Fruit fly (Drosophila melanogaster): ENCODE results near the gene inc.

Gene inc

DNA sequence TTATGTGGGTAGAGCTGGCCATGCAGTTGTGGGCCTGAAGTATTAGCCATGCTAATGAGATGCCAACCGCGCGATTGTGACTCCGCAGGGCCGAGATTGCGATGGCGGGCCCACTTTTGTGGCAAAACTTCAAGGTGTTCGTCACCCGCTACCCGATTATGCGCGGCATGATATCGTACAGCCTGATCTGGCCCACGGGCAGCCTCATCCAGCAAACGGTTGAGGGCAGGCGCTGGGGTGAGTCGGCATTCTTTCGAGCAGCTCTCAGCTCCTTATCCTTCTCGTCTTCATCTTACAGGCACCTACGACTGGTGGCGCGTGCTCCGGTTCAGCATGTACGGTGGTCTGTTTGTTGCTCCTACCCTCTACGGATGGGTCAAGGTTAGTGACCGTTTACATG, 13.6 kb upstream of the inc start, which contains the start of gene CG32808:
TSS of gene CG32808 (minus strand) at position 101 of the 400 bp plus-strand sequence.
- TF ChIP-seq CG6808 (GFP tag; optimal IDR thresholded peaks at IDR 0.05), result no peak
- TF ChIP-seq Smox (GFP tag; optimal IDR thresholded peaks at IDR 0.05), result no peak
- TF ChIP-seq CG1621 (tag; optimal IDR thresholded peaks at IDR 0.05), result no peak
- no peak for TF ChIP-seq CG6854 (GFP tag; optimal IDR thresholded peaks at IDR 0.05)
- TF ChIP-seq Lpt (GFP tag; optimal IDR thresholded peaks at IDR 0.05), result no peak
- no peak for TF ChIP-seq salr (GFP tag; optimal IDR thresholded peaks at IDR 0.05)
- no peak for TF ChIP-seq CG10631 (GFP tag; optimal IDR thresholded peaks at IDR 0.05)
- no peak for TF ChIP-seq Sox14 (GFP tag; optimal IDR thresholded peaks at IDR 0.05)
- no peak for TF ChIP-seq CG4318 (GFP tag; optimal IDR thresholded peaks at IDR 0.05)
- TF ChIP-seq acj6 (GFP tag; optimal IDR thresholded peaks at IDR 0.05), result no peak
- TF ChIP-seq vri (GFP tag; optimal IDR thresholded peaks at IDR 0.05), result no peak
- no peak for TF ChIP-seq Gug (GFP tag; IDR thresholded peaks at IDR 0.05)
- TF ChIP-seq topi (GFP tag; optimal IDR thresholded peaks at IDR 0.05), result no peak

DNA sequence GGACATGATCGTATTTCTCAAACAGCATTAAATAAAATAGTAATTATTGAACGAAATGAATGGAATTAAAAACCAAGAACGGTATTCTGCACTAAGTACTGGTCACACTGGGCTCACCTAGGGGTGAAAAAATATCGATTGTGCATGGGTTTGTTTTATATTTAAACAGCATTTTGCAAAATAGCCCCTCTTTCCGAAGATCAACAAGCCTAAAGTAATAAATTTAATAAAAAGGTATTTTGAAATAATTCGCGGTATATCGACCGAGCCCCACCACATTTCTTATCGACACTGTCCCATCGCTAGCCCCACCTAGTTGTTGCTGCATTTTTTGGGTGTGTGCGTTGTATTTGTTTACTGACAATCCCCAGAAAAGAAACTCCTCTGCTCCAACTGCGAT, 12.7 kb upstream of the inc start, which contains the start of gene pck:
TSS of gene pck (plus strand) at position 105 of the 400 bp plus-strand sequence.
- TF ChIP-seq Smox (GFP tag; optimal IDR thresholded peaks at IDR 0.05) (peak; percentile 65), esn (GFP tag; optimal IDR thresholded peaks at IDR 0.05) (peak; percentile 76), CG3919 (GFP tag; optimal IDR thresholded peaks at IDR 0.05) (peak; percentile 76), CG6163 (GFP tag; IDR thresholded peaks at IDR 0.05) (peak; percentile 75), CG8632 (GFP tag; optimal IDR thresholded peaks at IDR 0.05) (peak; percentile 41), CG7368 (GFP tag; optimal IDR thresholded peaks at IDR 0.05) (peak; percentile 51), Sox14 (GFP tag; optimal IDR thresholded peaks at IDR 0.05) (peak; percentile 71), Met (GFP tag; optimal IDR thresholded peaks at IDR 0.05) (no peak), vri (GFP tag; optimal IDR thresholded peaks at IDR 0.05) (no peak), pdm3 (GFP tag; optimal IDR thresholded peaks at IDR 0.05) (peak; percentile 70), CG6792 (GFP tag; optimal IDR thresholded peaks at IDR 0.05) (peak; percentile 47), topi (GFP tag; optimal IDR thresholded peaks at IDR 0.05) (peak; percentile 65), salr (GFP tag; optimal IDR thresholded peaks at IDR 0.05) (peak in 1 of 2 experiments; percentile 24), Ets21C (GFP tag; optimal IDR thresholded peaks at IDR 0.05) (peak; percentile 50), eg (GFP tag; IDR thresholded peaks at IDR 0.05) (peak; percentile 77), lz (GFP tag; optimal IDR thresholded peaks at IDR 0.05) (peak; percentile 70), Sox15 (GFP tag; optimal IDR thresholded peaks at IDR 0.05) (peak; percentile 8), achi (GFP tag; optimal IDR thresholded peaks at IDR 0.05) (peak; percentile 60), fd85E (GFP tag; optimal IDR thresholded peaks at IDR 0.05) (no peak), CG3032 (tag; optimal IDR thresholded peaks at IDR 0.05) (peak; percentile 23), CG34406 (GFP tag; optimal IDR thresholded peaks at IDR 0.05) (peak; percentile 52), CG8319 (GFP tag; optimal IDR thresholded peaks at IDR 0.05) (peak; percentile 35), Hr4 (GFP tag; optimal IDR thresholded peaks at IDR 0.05) (no peak), CG15336 (GFP tag; IDR thresholded peaks at IDR 0.05) (peak; percentile 49; the same call in 1 of the 2 replicates), CG1621 (tag; optimal IDR thresholded peaks at IDR 0.05) (peak; percentile 18), Eip75B (GFP tag; optimal IDR thresholded peaks at IDR 0.05) (peak; percentile 66), Blimp-1 (GFP tag; optimal IDR thresholded peaks at IDR 0.05) (no peak), fd59A (GFP tag; optimal IDR thresholded peaks at IDR 0.05) (no peak), Ets96B (tag; optimal IDR thresholded peaks at IDR 0.05) (peak; percentile 26), CG32006 (GFP tag; optimal IDR thresholded peaks at IDR 0.05) (no peak), svp (GFP tag) (no peak), Hr39 (GFP tag; optimal IDR thresholded peaks at IDR 0.05) (peak; percentile 56), CG11902 (GFP tag; optimal IDR thresholded peaks at IDR 0.05) (peak; percentile 11), net (GFP tag; optimal IDR thresholded peaks at IDR 0.05) (peak; percentile 52), CG8119 (GFP tag; IDR thresholded peaks at IDR 0.05) (0 out of 3 replicates have a peak, but pooled peaks have one; percentile 30), Sox102F (GFP tag; optimal IDR thresholded peaks at IDR 0.05) (peak; percentile 66), Lpt (GFP tag; optimal IDR thresholded peaks at IDR 0.05) (peak; percentile 15), OdsH (GFP tag; optimal IDR thresholded peaks at IDR 0.05) (peak; percentile 67), Eip78C (GFP tag) (peak; percentile 66), CG31627 (GFP tag; optimal IDR thresholded peaks at IDR 0.05) (peak; percentile 67), dsx (GFP tag; optimal IDR thresholded peaks at IDR 0.05; ENCODE audit: poor library complexity, severe bottlenecking) (no peak), cyc (GFP tag; optimal IDR thresholded peaks at IDR 0.05) (peak; percentile 66), CG11762 (GFP tag; optimal IDR thresholded peaks at IDR 0.05; ENCODE audit: insufficient read depth) (peak; percentile 12)

All from whole organism, prepupa.